Fruit fly (Drosophila melanogaster) whole organism, pupa: ENCODE results near the gene CG32259.

Source experiments
- CG10348 ChIP-seq: fragments of 200-800 bp; sonication (Bioruptor generic); IDR thresholded peaks from 2 replicates; pipeline ENCODE4 v1.3.6; 2022; ENCODE audit warnings: missing biosample characterization, missing genetic modification characterization
- CG12605 ChIP-seq: fragments of 200-800 bp; sonication (Bioruptor generic); IDR thresholded peaks from 2 replicates; pipeline ENCODE4 v1.3.6; 2022; ENCODE audit warnings: missing biosample characterization, missing genetic modification characterization
- CG13204 ChIP-seq: fragments of 200-800 bp; sonication (Bioruptor generic); optimal IDR thresholded peaks from 2 replicates; lab custom pipeline; 2018; ENCODE audit warnings: missing biosample characterization, mild to moderate bottlenecking, missing genetic modification characterization, moderate library complexity
- CG14655 ChIP-seq: fragments of 200-800 bp; sonication (Bioruptor generic); optimal IDR thresholded peaks from 3 replicates; lab custom pipeline; 2017; ENCODE audit warnings: mild to moderate bottlenecking, missing biosample characterization, missing genetic modification reagents, missing genetic modification characterization
- CG15710 ChIP-seq: fragments of 200-800 bp; sonication (Bioruptor generic); optimal IDR thresholded peaks from 2 replicates; lab custom pipeline; 2018; ENCODE audit warnings: missing biosample characterization, mild to moderate bottlenecking, missing genetic modification characterization, moderate library complexity
- CG17806 ChIP-seq: fragments of 200-800 bp; sonication (Bioruptor generic); optimal IDR thresholded peaks from 2 replicates; lab custom pipeline; 2018; ENCODE audit warnings: missing biosample characterization, mild to moderate bottlenecking, missing genetic modification characterization, moderate library complexity
- CG32121 ChIP-seq: fragments of 200-800 bp; sonication (Bioruptor generic); IDR thresholded peaks from 2 replicates; pipeline ENCODE4 v1.3.6; 2022; ENCODE audit warnings: missing biosample characterization, missing genetic modification characterization
- CG34367 ChIP-seq: fragments of 200-800 bp; sonication (Bioruptor generic); optimal IDR thresholded peaks from 2 replicates; lab custom pipeline; 2018; ENCODE audit warnings: missing biosample characterization, mild to moderate bottlenecking, missing genetic modification characterization
- CG4496 ChIP-seq: fragments of 200-800 bp; sonication (Bioruptor generic); IDR thresholded peaks from 3 replicates; pipeline ENCODE4 v1.3.6; 2022; ENCODE audit warnings: missing biosample characterization, missing genetic modification characterization
- CG8159 ChIP-seq: fragments of 200-800 bp; sonication (Bioruptor generic); optimal IDR thresholded peaks from 3 replicates; lab custom pipeline; 2018; ENCODE audit warnings: missing biosample characterization, mild to moderate bottlenecking, missing genetic modification characterization, moderate library complexity
- CG8301 ChIP-seq: fragments of 200-800 bp; sonication (Bioruptor generic); optimal IDR thresholded peaks from 2 replicates; lab custom pipeline; 2018; ENCODE audit warnings: missing biosample characterization, mild to moderate bottlenecking, missing genetic modification characterization
- CG9948 ChIP-seq: fragments of 200-800 bp; sonication (Bioruptor generic); optimal IDR thresholded peaks from 2 replicates; lab custom pipeline; 2018; ENCODE audit warnings: missing biosample characterization, mild to moderate bottlenecking, missing genetic modification characterization, moderate library complexity
- D1 ChIP-seq: fragments of 200-800 bp; sonication (Bioruptor generic); optimal IDR thresholded peaks from 2 replicates; lab custom pipeline; 2018; ENCODE audit warnings: missing biosample characterization, mild to moderate bottlenecking, missing genetic modification characterization, moderate library complexity
- EcR ChIP-seq: fragments of 200-800 bp; sonication (Bioruptor generic); optimal IDR thresholded peaks from 3 replicates; lab custom pipeline; 2019; ENCODE audit warnings: missing biosample characterization, missing genetic modification characterization, mild to moderate bottlenecking, moderate library complexity, missing genetic modification reagents
- Ets98B ChIP-seq: fragments of 200-800 bp; sonication (Bioruptor generic); IDR thresholded peaks from 2 replicates; pipeline ENCODE4 v1.3.6; 2022; ENCODE audit warnings: missing biosample characterization, missing genetic modification characterization
- Pif1A ChIP-seq: fragments of 200-800 bp; sonication (Bioruptor generic); optimal IDR thresholded peaks from 3 replicates; lab custom pipeline; 2016; ENCODE audit warnings: missing biosample characterization, missing genetic modification characterization
- Pif1B ChIP-seq: fragments of 200-800 bp; sonication (Bioruptor generic); optimal IDR thresholded peaks from 3 replicates; lab custom pipeline; 2016; ENCODE audit warnings: missing biosample characterization, missing genetic modification characterization
- Snoo ChIP-seq: fragments of 200-800 bp; sonication (Bioruptor generic); optimal IDR thresholded peaks from 3 replicates; lab custom pipeline; 2017; ENCODE audit warnings: missing biosample characterization, mild to moderate bottlenecking, missing genetic modification characterization, inconsistent platforms
- fd96Ca ChIP-seq: fragments of 200-800 bp; sonication (Bioruptor generic); IDR thresholded peaks from 3 replicates; pipeline ENCODE4 v1.3.6; 2022; ENCODE audit warnings: missing biosample characterization, missing genetic modification characterization
- gl ChIP-seq: fragments of 200-800 bp; sonication (Bioruptor generic); optimal IDR thresholded peaks from 2 replicates; lab custom pipeline; 2018; ENCODE audit warnings: missing biosample characterization, mild to moderate bottlenecking, missing genetic modification characterization
- rn ChIP-seq: fragments of 200-800 bp; sonication (Bioruptor generic); IDR thresholded peaks from 2 replicates; pipeline ENCODE4 v1.3.6; 2022; ENCODE audit warnings: missing biosample characterization, missing genetic modification characterization

CG32259 gene

DNA sequence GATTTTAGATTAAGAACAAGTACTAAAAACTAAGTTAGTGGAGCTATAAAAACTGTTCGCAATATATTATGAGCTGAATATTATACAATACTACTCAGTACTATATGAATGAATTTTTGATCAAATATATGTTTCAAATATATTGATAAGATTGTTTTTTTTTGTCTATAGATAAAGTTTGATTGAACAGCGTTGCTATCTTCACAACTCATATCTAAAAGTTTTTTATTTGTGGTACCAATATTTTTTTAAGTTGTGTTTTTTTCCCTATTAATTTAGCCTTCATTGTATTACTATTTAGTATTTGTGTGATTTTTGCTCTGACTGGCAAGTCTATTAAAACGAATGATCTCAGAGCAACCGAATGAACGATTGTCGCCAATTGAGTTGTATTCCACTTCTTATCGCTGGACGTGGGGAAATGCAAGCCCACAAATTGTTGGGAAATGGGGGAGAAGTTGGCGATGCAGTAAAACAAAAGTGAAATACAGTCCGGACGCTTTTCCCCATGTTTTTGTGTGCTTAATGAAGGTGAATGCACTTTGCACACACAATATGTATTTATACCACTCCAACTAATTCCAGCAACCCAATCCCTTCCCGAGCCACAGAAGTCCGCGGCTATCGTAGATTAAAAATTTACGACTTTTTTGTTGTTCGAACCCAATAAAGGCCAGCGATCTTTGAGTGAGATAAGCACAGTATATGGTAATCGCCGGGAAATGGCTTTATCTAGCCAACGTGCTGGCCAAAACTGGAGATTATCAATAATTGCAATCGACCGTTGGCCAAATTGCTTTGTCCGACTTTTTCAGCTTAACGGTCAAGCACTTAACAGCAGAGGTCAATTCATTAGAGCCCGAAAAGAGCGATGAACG is 47.6 kb downstream of the CG32259 start:
- peak; percentile 40 for TF ChIP-seq CG8301
- no peak for TF ChIP-seq CG13204
- peak; percentile 46; the same call in 1 of the 2 replicates for TF ChIP-seq Ets98B (GFP tag; lab: Robert Waterston, UW)
- TF ChIP-seq CG32121 (GFP tag; lab: Robert Waterston, UW), result peak; percentile 59; the same call in 1 of the 2 replicates
- TF ChIP-seq EcR (GFP tag; lab: Kevin White, UChicago), result peak; percentile 63
- no peak for TF ChIP-seq Snoo (tag; lab: Kevin White, UChicago)
- TF ChIP-seq CG8159 (tag; lab: Kevin White, UChicago), result peak; percentile 47
- TF ChIP-seq rn (GFP tag; lab: Robert Waterston, UW), result no peak
- TF ChIP-seq CG9948 (tag; lab: Kevin White, UChicago), result peak; percentile 8
- TF ChIP-seq CG12605 (GFP tag; lab: Robert Waterston, UW), result peak; percentile 36; the same call in 1 of the 2 replicates
- TF ChIP-seq fd96Ca (GFP tag; lab: Robert Waterston, UW), result no peak
- TF ChIP-seq CG4496 (GFP tag; lab: Robert Waterston, UW), result peak; percentile 43; the same call in 1 of the 3 replicates
- peak; percentile 36 for TF ChIP-seq CG17806 (tag; lab: Kevin White, UChicago)
- TF ChIP-seq CG34367, result no peak

DNA sequence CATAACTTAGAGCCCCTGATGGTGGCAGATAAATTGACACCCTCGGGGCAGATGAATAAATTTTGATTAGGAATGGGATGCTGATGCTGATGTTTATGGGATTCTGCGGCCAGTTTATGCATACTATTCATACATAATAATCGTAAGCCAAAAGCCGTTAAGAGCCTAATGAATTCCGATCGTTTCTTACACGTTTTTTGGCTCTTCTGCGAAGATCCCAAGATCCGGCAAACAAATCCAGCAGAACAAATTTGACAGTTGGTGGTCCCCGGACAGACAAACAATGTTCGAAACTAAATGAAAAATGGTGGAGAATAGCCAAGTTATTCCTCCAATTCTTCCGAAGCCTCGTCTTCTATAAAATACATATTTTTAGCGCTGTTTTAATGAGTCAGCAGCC is 48.3 kb downstream of the CG32259 start:
- TF ChIP-seq CG12605 (GFP tag; lab: Robert Waterston, UW) (no peak), CG17806 (tag; lab: Kevin White, UChicago) (no peak), CG8301 (no peak), Snoo (tag; lab: Kevin White, UChicago) (no peak)

DNA sequence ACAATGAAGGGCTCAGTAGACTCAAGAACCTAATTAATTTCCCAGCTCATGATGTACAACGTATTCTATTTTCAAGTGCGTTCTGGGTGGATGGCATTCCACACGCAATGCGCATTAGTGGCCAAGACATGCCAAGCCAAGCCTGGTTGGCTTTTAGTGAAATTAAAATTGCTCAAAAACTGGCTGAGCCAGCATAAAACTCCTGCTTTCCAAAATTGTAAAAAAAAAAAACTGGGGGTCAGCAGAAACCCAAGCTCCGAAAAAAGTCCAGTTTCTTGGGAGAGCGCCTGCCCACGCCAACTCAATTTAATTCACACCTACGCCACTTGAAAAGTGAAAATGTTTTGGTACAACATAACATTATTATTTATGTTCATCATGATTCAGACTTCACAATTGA is 49.2 kb downstream of the CG32259 start:
- TF ChIP-seq CG15710 (tag; lab: Kevin White, UChicago) (no peak), CG8301 (no peak), CG14655 (GFP tag; lab: Kevin White, UChicago) (no peak), Pif1A (GFP tag; lab: Kevin White, UChicago) (no peak), CG17806 (tag; lab: Kevin White, UChicago) (no peak), Snoo (tag; lab: Kevin White, UChicago) (no peak), Ets98B (GFP tag; lab: Robert Waterston, UW) (no peak), CG32121 (GFP tag; lab: Robert Waterston, UW) (no peak), CG8159 (tag; lab: Kevin White, UChicago) (no peak), CG12605 (GFP tag; lab: Robert Waterston, UW) (no peak), Pif1B (GFP tag; lab: Kevin White, UChicago) (no peak), gl (tag; lab: Kevin White, UChicago) (no peak), CG9948 (tag; lab: Kevin White, UChicago) (no peak), rn (GFP tag; lab: Robert Waterston, UW) (no peak), fd96Ca (GFP tag; lab: Robert Waterston, UW) (no peak), D1 (tag; lab: Kevin White, UChicago) (no peak), CG13204 (no peak), EcR (GFP tag; lab: Kevin White, UChicago) (no peak), CG4496 (GFP tag; lab: Robert Waterston, UW) (no peak), CG10348 (GFP tag; lab: Robert Waterston, UW) (no peak)
